Worm (Caenorhabditis elegans) whole organism, late embryonic: ENCODE measurements around the gene B0035.21.

Experiments
- C38D4.7 ChIP-seq: fragments of 200-800 bp; sonication (Bioruptor generic); optimal IDR thresholded peaks from 2 replicates; lab custom pipeline; 2018; ENCODE audit warnings: mild to moderate bottlenecking, missing genetic modification characterization, moderate library complexity, missing compliant biosample characterization
- K02D7.2 ChIP-seq: sonication (generic microtip); optimal IDR thresholded peaks from 2 replicates; lab custom pipeline; 2017; ENCODE audit warnings: mild to moderate bottlenecking, missing genetic modification characterization, missing compliant biosample characterization
- Y22D7AL.16 ChIP-seq: sonication (generic microtip); optimal IDR thresholded peaks from 2 replicates; lab custom pipeline; 2016; ENCODE audit warnings: missing genetic modification characterization, missing compliant biosample characterization
- ama-1 ChIP-seq: fragments of 150-350 bp; optimal IDR thresholded peaks from 2 replicates; lab custom pipeline; 2014
- ceh-24 ChIP-seq: sonication (generic microtip); optimal IDR thresholded peaks from 2 replicates; lab custom pipeline; 2016; ENCODE audit warnings: mild to moderate bottlenecking, missing genetic modification characterization, missing compliant biosample characterization
- ceh-34 ChIP-seq: sonication (generic microtip); optimal IDR thresholded peaks from 2 replicates; lab custom pipeline; 2016; ENCODE audit warnings: mild to moderate bottlenecking, missing genetic modification characterization, missing compliant biosample characterization
- dmd-4 ChIP-seq: sonication (generic microtip); optimal IDR thresholded peaks from 2 replicates; lab custom pipeline; 2016; ENCODE audit warnings: borderline replicate concordance, missing genetic modification characterization, missing compliant biosample characterization
- ets-4 ChIP-seq: sonication (generic microtip); optimal IDR thresholded peaks from 2 replicates; lab custom pipeline; 2016; ENCODE audit warnings: missing genetic modification characterization, missing compliant biosample characterization
- gmeb-2 ChIP-seq: sonication (generic microtip); optimal IDR thresholded peaks from 2 replicates; lab custom pipeline; 2016; ENCODE audit warnings: missing genetic modification characterization, inconsistent platforms, missing compliant biosample characterization
- hlh-6 ChIP-seq: sonication (generic microtip); optimal IDR thresholded peaks from 2 replicates; lab custom pipeline; 2016; ENCODE audit warnings: missing genotype, missing genetic modification characterization, missing compliant biosample characterization
- madf-2 ChIP-seq: sonication (generic microtip); optimal IDR thresholded peaks from 2 replicates; lab custom pipeline; 2017; ENCODE audit warnings: missing genetic modification characterization, missing compliant biosample characterization
- odd-2 ChIP-seq: sonication (generic microtip); optimal IDR thresholded peaks from 2 replicates; lab custom pipeline; 2017; ENCODE audit warnings: antibody characterized with exemption, mild to moderate bottlenecking, missing genetic modification characterization, missing compliant biosample characterization
- pax-1 ChIP-seq: fragments of 150-350 bp; optimal IDR thresholded peaks from 2 replicates; lab custom pipeline; 2014; ENCODE audit warnings: missing biosample characterization, missing genetic modification characterization
- ref-2 ChIP-seq: sonication (generic microtip); optimal IDR thresholded peaks from 2 replicates; lab custom pipeline; 2016; ENCODE audit warnings: missing genetic modification characterization, missing compliant biosample characterization
- sdc-2 ChIP-seq: sonication (generic microtip); optimal IDR thresholded peaks from 2 replicates; lab custom pipeline; 2016; ENCODE audit warnings: missing genotype, missing genetic modification characterization, missing compliant biosample characterization
- syd-9 ChIP-seq: sonication (generic microtip); optimal IDR thresholded peaks from 2 replicates; lab custom pipeline; 2016; ENCODE audit warnings: mild to moderate bottlenecking, missing genetic modification characterization, moderate library complexity, missing compliant biosample characterization
- unc-3 ChIP-seq, 2 experiments: fragments of 200-800 bp in 1 of 2; sonication (Bioruptor generic) in 1 of 2; sonication (generic microtip) in 1 of 2; conservative IDR thresholded peaks in 1 of 2; optimal IDR thresholded peaks in 1 of 2; 2 replicates each; pipeline versions ENCODE4 v1.3.6 to Lab custom; 2016 to 2022; ENCODE audit warnings: missing compliant biosample characterization in 2 of 2, missing genetic modification characterization in 2 of 2, missing genetic modification reagents in 1 of 2

B0035.21 gene

DNA sequence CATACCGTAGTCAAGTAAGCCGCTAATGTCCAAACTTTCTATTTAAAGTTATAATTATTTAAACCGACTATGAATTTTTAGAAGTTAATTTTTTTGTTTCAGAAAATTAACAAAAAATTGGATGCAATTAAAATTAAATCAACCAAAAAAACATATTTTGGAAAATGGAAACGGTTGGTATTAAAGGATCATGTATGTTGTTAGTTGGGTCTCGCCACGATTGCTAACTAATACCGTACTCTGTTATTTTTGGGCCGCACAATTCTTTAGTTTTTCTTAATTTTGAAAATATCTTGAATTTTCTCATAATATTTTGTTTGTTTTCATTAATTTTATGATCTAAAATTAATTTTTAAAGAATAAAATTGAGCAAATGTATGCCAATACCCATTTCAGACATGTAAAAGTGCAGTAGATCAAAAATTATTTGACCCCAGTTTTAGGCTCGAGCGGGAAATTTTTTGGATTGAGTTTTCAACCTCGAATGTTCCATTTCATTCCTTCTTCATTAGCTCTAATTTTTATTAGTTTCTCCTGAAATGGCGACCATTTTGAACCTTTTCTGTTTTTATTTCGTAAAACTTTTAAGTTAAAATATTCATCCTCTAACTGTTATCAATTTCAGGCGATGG, 45.4 kb downstream of the B0035.21 start, which contains the start of gene cbd-1:
Gene cbd-1, plus strand, starts transcription at position 626 of the 632 bp plus-strand sequence.
- TF ChIP-seq syd-9, result no peak
- no peak for TF ChIP-seq C38D4.7 (GFP tag; lab: Kevin White, UChicago)
- TF ChIP-seq gmeb-2 (tag; lab: Kevin White, UChicago), result no peak
- no peak for TF ChIP-seq madf-2
- TF ChIP-seq ets-4 (tag; lab: Kevin White, UChicago), result no peak
- TF ChIP-seq sdc-2, result no peak
- no peak for TF ChIP-seq odd-2 (tag; lab: Kevin White, UChicago)
- TF ChIP-seq ref-2 (tag; lab: Kevin White, UChicago), result no peak
- TF ChIP-seq pax-1 (tag; lab: Kevin White, UChicago), result no peak

DNA sequence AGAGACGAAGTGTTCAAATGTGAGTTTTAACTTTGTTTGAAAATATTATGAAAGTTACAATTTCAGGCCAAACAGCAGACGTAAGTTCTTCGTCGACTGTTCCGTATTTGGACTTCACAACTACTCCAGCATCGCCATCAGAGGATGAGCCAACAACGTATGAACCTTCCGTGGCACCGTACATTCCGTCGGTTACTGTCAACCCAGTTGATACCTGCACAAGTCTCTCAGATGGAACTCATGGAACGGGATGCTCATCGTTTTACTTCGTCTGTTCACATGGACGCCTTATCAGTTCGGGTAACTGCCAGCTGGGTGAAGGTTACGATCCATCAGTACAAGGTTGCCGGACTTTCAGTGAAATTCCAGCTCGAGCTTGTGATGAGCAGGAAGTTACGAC, 48.7 kb downstream of the B0035.21 start:
- TF ChIP-seq ama-1 (lab: Kevin White, UChicago), result no peak
- TF ChIP-seq K02D7.2, result no peak
- no peak for TF ChIP-seq gmeb-2 (tag; lab: Kevin White, UChicago)
- no peak for TF ChIP-seq hlh-6 (tag; lab: Kevin White, UChicago)
- no peak for TF ChIP-seq ceh-24 (tag; lab: Kevin White, UChicago)
- no peak for TF ChIP-seq unc-3 (GFP tag; conservative IDR thresholded peaks at IDR 0.05; lab: Robert Waterston, UW)
- TF ChIP-seq unc-3 (tag; optimal IDR thresholded peaks at IDR 0.05; lab: Kevin White, UChicago), result no peak
- no peak for TF ChIP-seq dmd-4 (tag; lab: Kevin White, UChicago)
- TF ChIP-seq Y22D7AL.16, result no peak
- no peak for TF ChIP-seq ceh-34
